Fruit fly (Drosophila melanogaster) whole organism, embryonic: ENCODE data around the gene CG31525.
A peak's percentile ranks its signal among the peaks of the same experiment; 100 is the strongest.

ENCODE experiments used
- Asciz ChIP-seq: fragments of 200-800 bp; sonication (Bioruptor generic); optimal IDR thresholded peaks from 2 replicates; lab custom pipeline; 2017; ENCODE audit warnings: missing biosample characterization, mild to moderate bottlenecking, missing genetic modification characterization, missing genetic modification reagents
- CG10267 ChIP-seq: fragments of 200-800 bp; sonication (Bioruptor generic); optimal IDR thresholded peaks from 2 replicates; lab custom pipeline; 2018; ENCODE audit warnings: missing biosample characterization, mild to moderate bottlenecking, missing genetic modification characterization, moderate library complexity
- CG10274 ChIP-seq: fragments of 200-800 bp; sonication (Bioruptor generic); optimal IDR thresholded peaks from 3 replicates; lab custom pipeline; 2017; ENCODE audit warnings: missing biosample characterization, mild to moderate bottlenecking, missing genetic modification characterization
- CG10431 ChIP-seq: fragments of 200-800 bp; sonication (Bioruptor generic); optimal IDR thresholded peaks from 3 replicates; lab custom pipeline; 2018; ENCODE audit warnings: missing biosample characterization, mild to moderate bottlenecking, missing genetic modification characterization
- CG14014 ChIP-seq: fragments of 200-800 bp; sonication (Bioruptor generic); IDR thresholded peaks from 2 replicates; pipeline ENCODE4 v1.3.6; 2022; ENCODE audit warnings: missing biosample characterization, missing genetic modification characterization
- CG15269 ChIP-seq: fragments of 200-800 bp; sonication (Bioruptor generic); optimal IDR thresholded peaks from 2 replicates; lab custom pipeline; 2018; ENCODE audit warnings: missing biosample characterization, mild to moderate bottlenecking, missing genetic modification characterization, moderate library complexity
- CG31388 ChIP-seq: fragments of 200-800 bp; sonication (Bioruptor generic); optimal IDR thresholded peaks from 2 replicates; lab custom pipeline; 2016; ENCODE audit warnings: missing biosample characterization, missing genetic modification characterization
- CG4404 ChIP-seq: fragments of 200-800 bp; sonication (Bioruptor generic); IDR thresholded peaks from 2 replicates; pipeline ENCODE4 v1.3.6; 2022; ENCODE audit warnings: missing biosample characterization, missing genetic modification characterization
- CG4617 ChIP-seq: fragments of 200-800 bp; sonication (Bioruptor generic); optimal IDR thresholded peaks from 3 replicates; lab custom pipeline; 2016; ENCODE audit warnings: missing biosample characterization, missing genetic modification characterization, borderline replicate concordance
- CG6689 ChIP-seq: fragments of 200-800 bp; sonication (Bioruptor generic); IDR thresholded peaks from 2 replicates; pipeline ENCODE4 v1.3.6; 2022; ENCODE audit warnings: missing biosample characterization, missing genetic modification characterization
- CG7839 ChIP-seq: fragments of 200-800 bp; sonication (Bioruptor generic); optimal IDR thresholded peaks from 3 replicates; lab custom pipeline; 2018; ENCODE audit warnings: missing biosample characterization, mild to moderate bottlenecking, missing genetic modification characterization, moderate library complexity
- CG7928 ChIP-seq: fragments of 200-800 bp; sonication (Bioruptor generic); optimal IDR thresholded peaks from 2 replicates; lab custom pipeline; 2017; ENCODE audit warnings: missing biosample characterization, mild to moderate bottlenecking, missing genetic modification characterization
- CG7963 ChIP-seq: fragments of 200-800 bp; sonication (Bioruptor generic); IDR thresholded peaks from 3 replicates; pipeline ENCODE4 v1.3.6; 2022; ENCODE audit warnings: missing biosample characterization, missing genetic modification characterization; ENCODE audit not compliant: partially characterized antibody
- CG8089 ChIP-seq: fragments of 200-800 bp; sonication (Bioruptor generic); optimal IDR thresholded peaks from 3 replicates; lab custom pipeline; 2016; ENCODE audit warnings: missing biosample characterization, missing genetic modification characterization
- CG8281 ChIP-seq: fragments of 200-800 bp; sonication (Bioruptor generic); optimal IDR thresholded peaks from 2 replicates; lab custom pipeline; 2018; ENCODE audit warnings: missing biosample characterization, mild to moderate bottlenecking, missing genetic modification characterization, moderate library complexity
- CG8290 ChIP-seq, 3 experiments: fragments of 200-800 bp; sonication (Bioruptor generic); optimal IDR thresholded peaks; 2 replicates each; lab custom pipeline; 2016 to 2019; ENCODE audit warnings: missing biosample characterization in 3 of 3, missing genetic modification characterization in 3 of 3, mild to moderate bottlenecking in 2 of 3, moderate library complexity in 1 of 3
- CG9727 ChIP-seq: fragments of 200-800 bp; sonication (Bioruptor generic); optimal IDR thresholded peaks from 3 replicates; lab custom pipeline; 2017; ENCODE audit warnings: missing biosample characterization, mild to moderate bottlenecking, missing genetic modification characterization
- Dbx ChIP-seq: fragments of 200-800 bp; sonication (Bioruptor generic); IDR thresholded peaks from 3 replicates; pipeline ENCODE4 v1.3.6; 2022; ENCODE audit warnings: missing biosample characterization, missing genetic modification characterization
- Drgx ChIP-seq: fragments of 200-800 bp; sonication (Bioruptor generic); IDR thresholded peaks from 2 replicates; pipeline ENCODE4 v1.3.6; 2022; ENCODE audit warnings: missing biosample characterization, missing genetic modification characterization
- Gsc ChIP-seq: fragments of 200-800 bp; sonication (Bioruptor generic); IDR thresholded peaks from 2 replicates; pipeline ENCODE4 v1.3.6; 2022; ENCODE audit warnings: missing biosample characterization, missing genetic modification characterization
- HHEX ChIP-seq: fragments of 200-800 bp; sonication (Bioruptor generic); optimal IDR thresholded peaks from 3 replicates; lab custom pipeline; 2017; ENCODE audit warnings: missing biosample characterization, mild to moderate bottlenecking, missing genetic modification characterization, missing genetic modification reagents
- Lhr ChIP-seq: fragments of 200-800 bp; sonication (Bioruptor generic); optimal IDR thresholded peaks from 3 replicates; lab custom pipeline; 2017; ENCODE audit warnings: mild to moderate bottlenecking, missing biosample characterization, missing genetic modification reagents, missing genetic modification characterization
- Neu2 ChIP-seq: fragments of 200-800 bp; sonication (Bioruptor generic); optimal IDR thresholded peaks from 3 replicates; lab custom pipeline; 2016; ENCODE audit warnings: missing biosample characterization, missing genetic modification characterization, borderline replicate concordance
- NfI ChIP-seq: fragments of 200-800 bp; sonication (Bioruptor generic); optimal IDR thresholded peaks from 3 replicates; lab custom pipeline; 2018; ENCODE audit warnings: missing biosample characterization, mild to moderate bottlenecking, missing genetic modification characterization, moderate library complexity
- Poxn ChIP-seq: fragments of 200-800 bp; sonication (Bioruptor generic); IDR thresholded peaks from 2 replicates; pipeline ENCODE4 v1.3.6; 2022; ENCODE audit warnings: missing biosample characterization, missing genetic modification characterization
- Rfx ChIP-seq: fragments of 200-800 bp; sonication (Bioruptor generic); IDR thresholded peaks from 2 replicates; pipeline ENCODE4 v1.3.6; 2022; ENCODE audit warnings: missing biosample characterization, missing genetic modification characterization
- Six4 ChIP-seq: fragments of 200-800 bp; sonication (Bioruptor generic); optimal IDR thresholded peaks from 2 replicates; lab custom pipeline; 2016; ENCODE audit warnings: missing biosample characterization, missing genetic modification characterization
- Spps ChIP-seq: fragments of 200-800 bp; sonication (Bioruptor generic); optimal IDR thresholded peaks from 2 replicates; lab custom pipeline; 2018; ENCODE audit warnings: missing biosample characterization, mild to moderate bottlenecking, missing genetic modification characterization
- cad ChIP-seq: fragments of >200 bp; optimal IDR thresholded peaks from 2 replicates; lab custom pipeline; 2017; ENCODE audit warnings: missing biosample characterization, missing genetic modification characterization
- caup ChIP-seq: fragments of 200-800 bp; sonication (Bioruptor generic); optimal IDR thresholded peaks from 3 replicates; lab custom pipeline; 2017; ENCODE audit warnings: missing biosample characterization, mild to moderate bottlenecking, missing genetic modification characterization, moderate library complexity; ENCODE audit not compliant: severe bottlenecking
- chinmo ChIP-seq: fragments of 200-800 bp; sonication (Bioruptor generic); IDR thresholded peaks from 4 replicates; pipeline ENCODE4 v1.3.6; 2022; ENCODE audit warnings: missing biosample characterization, missing genetic modification characterization; ENCODE audit not compliant: partially characterized antibody
- chn ChIP-seq: fragments of 200-800 bp; sonication (Bioruptor generic); optimal IDR thresholded peaks from 2 replicates; lab custom pipeline; 2016; ENCODE audit warnings: missing biosample characterization, missing genetic modification characterization
- crc ChIP-seq: fragments of 200-800 bp; sonication (Bioruptor generic); optimal IDR thresholded peaks from 2 replicates; lab custom pipeline; 2016; ENCODE audit warnings: missing biosample characterization, missing genetic modification characterization
- crp ChIP-seq, 2 experiments: fragments of 200-800 bp; sonication (Bioruptor generic); optimal IDR thresholded peaks; 2 replicates in 1 of 2; 3 replicates in 1 of 2; lab custom pipeline; 2017; ENCODE audit warnings: missing biosample characterization in 2 of 2, missing genetic modification characterization in 2 of 2, mild to moderate bottlenecking in 1 of 2, moderate library complexity in 1 of 2
- exex ChIP-seq: fragments of 200-800 bp; sonication (Bioruptor generic); optimal IDR thresholded peaks from 4 replicates; lab custom pipeline; 2018; ENCODE audit warnings: missing biosample characterization, mild to moderate bottlenecking, missing genetic modification characterization, moderate library complexity
- fu2 ChIP-seq: fragments of 200-800 bp; sonication (Bioruptor generic); optimal IDR thresholded peaks from 2 replicates; lab custom pipeline; 2016; ENCODE audit warnings: missing biosample characterization, missing genetic modification characterization
- grau ChIP-seq: fragments of 200-800 bp; optimal IDR thresholded peaks from 3 replicates; lab custom pipeline; 2019; ENCODE audit warnings: missing biosample characterization, mild to moderate bottlenecking, missing genetic modification characterization, moderate library complexity
- jumu ChIP-seq: fragments of 200-800 bp; sonication (Bioruptor generic); optimal IDR thresholded peaks from 3 replicates; lab custom pipeline; 2016; ENCODE audit warnings: missing biosample characterization, missing genetic modification characterization
- lbe ChIP-seq: fragments of 200-800 bp; sonication (Bioruptor generic); optimal IDR thresholded peaks from 2 replicates; lab custom pipeline; 2016; ENCODE audit warnings: missing biosample characterization, mild to moderate bottlenecking, missing genetic modification characterization
- lilli ChIP-seq: fragments of 200-800 bp; sonication (Bioruptor generic); optimal IDR thresholded peaks from 3 replicates; lab custom pipeline; 2016; ENCODE audit warnings: missing biosample characterization, missing genetic modification characterization
- nom ChIP-seq: fragments of 200-800 bp; sonication (Bioruptor generic); optimal IDR thresholded peaks from 2 replicates; lab custom pipeline; 2017; ENCODE audit warnings: missing biosample characterization, missing genetic modification characterization, mild to moderate bottlenecking, moderate library complexity, missing genetic modification reagents
- pum ChIP-seq: fragments of 200-800 bp; sonication (Bioruptor generic); optimal IDR thresholded peaks from 2 replicates; lab custom pipeline; 2016; ENCODE audit warnings: missing biosample characterization, missing genetic modification characterization
- row ChIP-seq: fragments of 200-800 bp; sonication (Bioruptor generic); IDR thresholded peaks from 3 replicates; pipeline ENCODE4 v1.3.6; 2022; ENCODE audit warnings: missing biosample characterization, missing genetic modification characterization
- sc ChIP-seq, 3 experiments: fragments of >200 bp in 2 of 3; fragments of 200-800 bp in 1 of 3; sonication (Bioruptor generic) in 1 of 3; optimal IDR thresholded peaks; 2 replicates in 2 of 3; 3 replicates in 1 of 3; lab custom pipeline; 2017; ENCODE audit warnings: mild to moderate bottlenecking in 1 of 3, missing biosample characterization in 1 of 3, missing genetic modification characterization in 1 of 3, missing genetic modification reagents in 1 of 3
- sna ChIP-seq: fragments of 200-800 bp; sonication (Bioruptor generic); IDR thresholded peaks from 2 replicates; pipeline ENCODE4 v1.3.6; 2022; ENCODE audit warnings: missing biosample characterization, missing genetic modification characterization; ENCODE audit not compliant: partially characterized antibody
- unpg ChIP-seq: fragments of 200-800 bp; sonication (Bioruptor generic); optimal IDR thresholded peaks from 3 replicates; lab custom pipeline; 2018; ENCODE audit warnings: missing biosample characterization, mild to moderate bottlenecking, missing genetic modification characterization, moderate library complexity
- zfh1 ChIP-seq: fragments of 200-800 bp; sonication (Bioruptor generic); IDR thresholded peaks from 3 replicates; pipeline ENCODE4 v1.3.6; 2022; ENCODE audit warnings: missing biosample characterization, missing genetic modification characterization

CG31525 gene

dm6 chr3R:4381079-4381919 lies 45.5 kb upstream of the CG31525 start, which contains the start of gene Cont (continued):
- peak; percentile 20 for TF ChIP-seq Neu2 (GFP tag; lab: Kevin White, UChicago)
- TF ChIP-seq lbe (GFP tag; lab: Kevin White, UChicago): no peak
- peak; percentile 90; the same call in 2 of the 4 replicates for TF ChIP-seq chinmo (GFP tag; lab: Robert Waterston, UW)
- no peak for TF ChIP-seq nom (GFP tag; lab: Kevin White, UChicago)
- no peak for TF ChIP-seq Spps (tag; lab: Kevin White, UChicago)
- TF ChIP-seq CG7839 (tag; lab: Kevin White, UChicago): no peak
- no peak for TF ChIP-seq CG8290 (GFP tag; optimal IDR thresholded peaks at IDR 0.05; lab: Kevin White, UChicago)
- TF ChIP-seq CG8290 (tag; optimal IDR thresholded peaks at IDR 0.05; lab: Kevin White, UChicago): peak in 1 of 2 experiments; percentile 71
- peak; percentile 58 for TF ChIP-seq CG10267
- TF ChIP-seq CG14014 (GFP tag; lab: Robert Waterston, UW): no peak
- TF ChIP-seq Gsc (GFP tag; lab: Robert Waterston, UW): no peak
- TF ChIP-seq Rfx (GFP tag; lab: Robert Waterston, UW): peak; percentile 59
- TF ChIP-seq HHEX (GFP tag; lab: Kevin White, UChicago): no peak
- TF ChIP-seq Lhr (GFP tag; lab: Kevin White, UChicago): peak; percentile 39
- no peak for TF ChIP-seq CG8281 (tag; lab: Kevin White, UChicago)
- TF ChIP-seq jumu (GFP tag; lab: Kevin White, UChicago): no peak
- no peak for TF ChIP-seq CG8089
- peak; percentile 37; the same call in 1 of the 3 replicates for TF ChIP-seq row (GFP tag; lab: Robert Waterston, UW)
- TF ChIP-seq grau (tag; lab: Kevin White, UChicago): peak; percentile 5
- TF ChIP-seq sna (GFP tag; lab: Robert Waterston, UW): peak; percentile 86
- no peak for TF ChIP-seq caup (GFP tag; lab: Kevin White, UChicago)
- no peak for TF ChIP-seq chn
- TF ChIP-seq CG10274 (GFP tag; lab: Kevin White, UChicago): no peak
- TF ChIP-seq CG7963 (GFP tag; lab: Robert Waterston, UW): peak; percentile 94
- no peak for TF ChIP-seq fu2 (GFP tag; lab: Kevin White, UChicago)
- no peak for TF ChIP-seq Six4 (GFP tag; lab: Kevin White, UChicago)
- no peak for TF ChIP-seq crp (GFP tag; optimal IDR thresholded peaks at IDR 0.05; lab: Kevin White, UChicago)
- no peak for TF ChIP-seq CG10431 (GFP tag; lab: Kevin White, UChicago)
- TF ChIP-seq exex (tag; lab: Kevin White, UChicago): no peak
- peak; percentile 49 for TF ChIP-seq lilli (GFP tag; lab: Kevin White, UChicago)
- no peak for TF ChIP-seq zfh1 (GFP tag; lab: Robert Waterston, UW)
- no peak for TF ChIP-seq CG9727 (GFP tag; lab: Kevin White, UChicago)
- no peak for TF ChIP-seq unpg
- TF ChIP-seq Poxn (GFP tag; lab: Robert Waterston, UW): no peak
- no peak for TF ChIP-seq CG6689 (GFP tag; lab: Robert Waterston, UW)
- TF ChIP-seq NfI (GFP tag; lab: Kevin White, UChicago): no peak
- TF ChIP-seq CG4617 (GFP tag; lab: Kevin White, UChicago): peak; percentile 48
- TF ChIP-seq sc (optimal IDR thresholded peaks at IDR 0.05; lab: Kevin White, UChicago): no peak
- no peak for TF ChIP-seq sc (GFP tag; optimal IDR thresholded peaks at IDR 0.05; lab: Kevin White, UChicago)
- no peak for TF ChIP-seq cad (GFP tag; lab: Kevin White, UChicago)
- no peak for TF ChIP-seq Asciz (GFP tag; lab: Kevin White, UChicago)
- no peak for TF ChIP-seq CG31388 (GFP tag; lab: Kevin White, UChicago)
- no peak for TF ChIP-seq Drgx (GFP tag; lab: Robert Waterston, UW)
- TF ChIP-seq crc (GFP tag; lab: Kevin White, UChicago): no peak
- peak; percentile 60; the same call in 1 of the 3 replicates for TF ChIP-seq Dbx
- no peak for TF ChIP-seq CG15269
- no peak for TF ChIP-seq CG7928 (GFP tag; lab: Kevin White, UChicago)
- TF ChIP-seq CG4404: no peak
- no peak for TF ChIP-seq pum (GFP tag; lab: Kevin White, UChicago)
